Fruit fly (Drosophila melanogaster) whole organism, wandering third instar larva: ENCODE data around the gene Tfb5.

Experiments
- Abd-B ChIP-seq: fragments of >200 bp; optimal IDR thresholded peaks from 2 replicates; lab custom pipeline; 2017; ENCODE audit warnings: missing biosample characterization, missing genetic modification characterization
- CG32264 ChIP-seq: fragments of 200-800 bp; sonication (Bioruptor generic); optimal IDR thresholded peaks from 2 replicates; lab custom pipeline; 2016; ENCODE audit warnings: missing biosample characterization, missing genetic modification characterization
- CrebA ChIP-seq: fragments of 200-800 bp; sonication (Bioruptor generic); optimal IDR thresholded peaks from 2 replicates; lab custom pipeline; 2016; ENCODE audit warnings: missing biosample characterization, mild to moderate bottlenecking, missing genetic modification characterization, borderline replicate concordance
- Dfd ChIP-seq: fragments of >200 bp; optimal IDR thresholded peaks from 2 replicates; lab custom pipeline; 2017; ENCODE audit warnings: missing biosample characterization, missing genetic modification characterization
- Dif ChIP-seq: fragments of 200-275, 200-300 bp; sonication (Bioruptor generic); optimal IDR thresholded peaks from 2 replicates; lab custom pipeline; 2018; ENCODE audit warnings: missing biosample characterization, missing genetic modification characterization; ENCODE audit not compliant: partially characterized antibody
- GATAd ChIP-seq: sonication (Bioruptor generic); optimal IDR thresholded peaks from 2 replicates; lab custom pipeline; 2016; ENCODE audit warnings: missing biosample characterization, missing genetic modification characterization
- Hnf4 ChIP-seq: fragments of 200-800 bp; sonication (Bioruptor generic); optimal IDR thresholded peaks from 2 replicates; lab custom pipeline; 2016; ENCODE audit warnings: missing biosample characterization, mild to moderate bottlenecking, missing genetic modification characterization
- Hr78 ChIP-seq: fragments of >200 bp; optimal IDR thresholded peaks from 2 replicates; lab custom pipeline; 2017; ENCODE audit warnings: missing biosample characterization, missing genetic modification characterization
- Hr83 ChIP-seq: fragments of 200-300 bp; sonication (Bioruptor generic); optimal IDR thresholded peaks from 2 replicates; lab custom pipeline; 2016; ENCODE audit warnings: missing biosample characterization, mild to moderate bottlenecking, missing genetic modification characterization, moderate library complexity; ENCODE audit not compliant: poor library complexity, severe bottlenecking
- Jra ChIP-seq: sonication (Bioruptor generic); optimal IDR thresholded peaks from 2 replicates; lab custom pipeline; 2016; ENCODE audit warnings: missing biosample characterization, missing genetic modification characterization
- Mio ChIP-seq: sonication (Bioruptor generic); optimal IDR thresholded peaks from 2 replicates; lab custom pipeline; 2016; ENCODE audit warnings: missing biosample characterization, missing genetic modification characterization
- Myc ChIP-seq: fragments of >200 bp; optimal IDR thresholded peaks from 2 replicates; lab custom pipeline; 2017
- Sp1 ChIP-seq: fragments of 200-800 bp; sonication (Bioruptor generic); optimal IDR thresholded peaks from 3 replicates; lab custom pipeline; 2019; ENCODE audit warnings: missing biosample characterization, mild to moderate bottlenecking, missing genetic modification characterization, moderate library complexity
- br ChIP-seq: fragments of 200-800 bp; sonication (Bioruptor generic); optimal IDR thresholded peaks from 2 replicates; lab custom pipeline; 2016; ENCODE audit warnings: missing biosample characterization, missing genetic modification characterization
- brk ChIP-seq: fragments of 200-800 bp; sonication (Bioruptor generic); optimal IDR thresholded peaks from 2 replicates; lab custom pipeline; 2016; ENCODE audit warnings: missing biosample characterization, mild to moderate bottlenecking, missing genetic modification characterization
- dl ChIP-seq, 2 experiments: fragments of 175-275, 200-275 bp in 1 of 2; fragments of 200-275 bp in 1 of 2; sonication (Bioruptor generic); optimal IDR thresholded peaks; lab custom pipeline; 2018; ENCODE audit warnings: mild to moderate bottlenecking in 2 of 2, missing biosample characterization in 2 of 2, missing genetic modification characterization in 2 of 2, moderate library complexity in 2 of 2; ENCODE audit not compliant: partially characterized antibody in 2 of 2, insufficient read depth in 1 of 2
- dmrt93B ChIP-seq: fragments of 200-800 bp; sonication (Bioruptor generic); optimal IDR thresholded peaks from 2 replicates; lab custom pipeline; 2018; ENCODE audit warnings: missing biosample characterization, mild to moderate bottlenecking, missing genetic modification characterization
- dsf ChIP-seq: sonication (Bioruptor generic); optimal IDR thresholded peaks from 2 replicates; lab custom pipeline; 2016; ENCODE audit warnings: missing biosample characterization, missing genetic modification characterization, borderline replicate concordance
- foxo ChIP-seq, 2 experiments: fragments of 200-800 bp; sonication (Bioruptor generic); optimal IDR thresholded peaks; 2 replicates in 1 of 2; 3 replicates in 1 of 2; lab custom pipeline; 2016 to 2017; ENCODE audit warnings: missing biosample characterization in 2 of 2, missing genetic modification characterization in 2 of 2
- fru ChIP-seq: fragments of 200-800 bp; sonication (Bioruptor generic); optimal IDR thresholded peaks from 3 replicates; lab custom pipeline; 2016; ENCODE audit warnings: missing biosample characterization, mild to moderate bottlenecking, missing genetic modification characterization
- h ChIP-seq: fragments of 200-800 bp; sonication (Bioruptor generic); optimal IDR thresholded peaks from 3 replicates; lab custom pipeline; 2016; ENCODE audit warnings: missing biosample characterization, mild to moderate bottlenecking, missing genetic modification characterization
- jim ChIP-seq: fragments of 175-275, 200-325 bp; sonication (Bioruptor generic); optimal IDR thresholded peaks from 2 replicates; lab custom pipeline; 2016; ENCODE audit warnings: missing biosample characterization, mild to moderate bottlenecking, missing genetic modification characterization
- pan ChIP-seq: fragments of >200 bp; optimal IDR thresholded peaks from 2 replicates; lab custom pipeline; 2017
- psq ChIP-seq: fragments of 200-800 bp; sonication (Bioruptor generic); optimal IDR thresholded peaks from 3 replicates; lab custom pipeline; 2017; ENCODE audit warnings: missing biosample characterization, mild to moderate bottlenecking, missing genetic modification characterization, moderate library complexity
- sv ChIP-seq: fragments of 200-800 bp; sonication (Bioruptor generic); optimal IDR thresholded peaks from 3 replicates; lab custom pipeline; 2016; ENCODE audit warnings: missing biosample characterization, missing genetic modification characterization
- tai ChIP-seq: sonication (Bioruptor generic); optimal IDR thresholded peaks from 2 replicates; lab custom pipeline; 2016; ENCODE audit warnings: missing biosample characterization, missing genetic modification characterization
- usp ChIP-seq: fragments of >200 bp; optimal IDR thresholded peaks from 2 replicates; lab custom pipeline; 2017; ENCODE audit warnings: missing biosample characterization, missing genetic modification characterization
- woc ChIP-seq: sonication (Bioruptor generic); optimal IDR thresholded peaks from 2 replicates; lab custom pipeline; 2016; ENCODE audit warnings: missing biosample characterization, mild to moderate bottlenecking, missing genetic modification characterization

The Tfb5 gene

dm6 chr2L:4996283-4996922, 14.2 kb downstream of the Tfb5 start:
- no peak for TF ChIP-seq Hr78 (GFP tag; lab: Kevin White, UChicago)
- no peak for TF ChIP-seq Jra (GFP tag; lab: Kevin White, UChicago)
- no peak for TF ChIP-seq foxo (GFP tag; optimal IDR thresholded peaks at IDR 0.05; lab: Kevin White, UChicago)
- no peak for TF ChIP-seq dmrt93B
- no peak for TF ChIP-seq Hr83 (GFP tag; lab: Kevin White, UChicago)
- TF ChIP-seq fru (GFP tag; lab: Kevin White, UChicago): no peak
- no peak for TF ChIP-seq Myc (lab: Kevin White, UChicago)
- no peak for TF ChIP-seq Hnf4
- TF ChIP-seq dsf (GFP tag; lab: Kevin White, UChicago): no peak
- TF ChIP-seq h: no peak
- no peak for TF ChIP-seq Dif (GFP tag; lab: Kevin White, UChicago)

- TF ChIP-seq tai (no peak), Dif (GFP tag; lab: Kevin White, UChicago) (no peak), jim (no peak), usp (GFP tag; lab: Kevin White, UChicago) (no peak), Hr78 (GFP tag; lab: Kevin White, UChicago) (no peak), CG32264 (GFP tag; lab: Kevin White, UChicago) (no peak), pan (lab: Kevin White, UChicago) (no peak), br (no peak), psq (no peak), dmrt93B (no peak), Sp1 (no peak), foxo (GFP tag; optimal IDR thresholded peaks at IDR 0.05; lab: Kevin White, UChicago) (no peak), Dfd (GFP tag; lab: Kevin White, UChicago) (no peak), Myc (lab: Kevin White, UChicago) (no peak), Abd-B (GFP tag; lab: Kevin White, UChicago) (no peak), CrebA (no peak), Hr83 (GFP tag; lab: Kevin White, UChicago) (no peak), dsf (GFP tag; lab: Kevin White, UChicago) (no peak), Hnf4 (no peak)
These were observed 14.8 kb downstream of the Tfb5 start for dm6 chr2L:4995837-4996136.

dm6 chr2L:4995010-4995836, 15.4 kb downstream of the Tfb5 start:
- no peak for TF ChIP-seq CG32264 (GFP tag; lab: Kevin White, UChicago)
- no peak for TF ChIP-seq fru (GFP tag; lab: Kevin White, UChicago)
- TF ChIP-seq dmrt93B: no peak
- TF ChIP-seq brk (GFP tag; lab: Kevin White, UChicago): no peak
- no peak for TF ChIP-seq sv (GFP tag; lab: Kevin White, UChicago)
- TF ChIP-seq CrebA: no peak
- no peak for TF ChIP-seq Sp1
- no peak for TF ChIP-seq GATAd
- no peak for TF ChIP-seq jim
- TF ChIP-seq pan (lab: Kevin White, UChicago): no peak
- TF ChIP-seq dl (GFP tag; optimal IDR thresholded peaks at IDR 0.05; lab: Kevin White, UChicago; ENCODE audit: insufficient read depth in 1 of 2, partially characterized antibody in 2 of 2): no peak
- TF ChIP-seq woc (GFP tag; lab: Kevin White, UChicago): no peak
- TF ChIP-seq Hr83 (GFP tag; lab: Kevin White, UChicago): no peak
- TF ChIP-seq Mio (GFP tag; lab: Kevin White, UChicago): no peak

- peak; percentile 80 for TF ChIP-seq jim
- peak; percentile 3 for TF ChIP-seq Hr83 (GFP tag; lab: Kevin White, UChicago)
- no peak for TF ChIP-seq dmrt93B
These were observed 28.5 kb downstream of the Tfb5 start for dm6 chr2L:4982098-4982646.
